Fruit fly (Drosophila melanogaster) whole organism: ENCODE data around the gene CG2611.

Source experiments
- EcR ChIP-seq, 2 experiments: fragments of >200 bp; optimal IDR thresholded peaks; 2 replicates each; lab custom pipeline; 2017; ENCODE audit warnings: missing biosample characterization in 2 of 2, missing genetic modification characterization in 2 of 2, missing genetic modification reagents in 2 of 2
- pan ChIP-seq: fragments of >200 bp; optimal IDR thresholded peaks from 2 replicates; lab custom pipeline; 2017

- TF ChIP-seq pan (lab: Kevin White, UChicago), result no peak
- no peak for TF ChIP-seq EcR (GFP tag; optimal IDR thresholded peaks at IDR 0.05; lab: Kevin White, UChicago)
Measured at dm6 chr2L:20682136-20682733, 32.2 kb downstream of the CG2611 start, which contains the start of gene CG2617.
